Fruit fly (Drosophila melanogaster) whole organism: Measurements from ENCODE around the gene CG3184.
A peak's percentile ranks its signal among the peaks of the same experiment; 100 is the strongest.

ENCODE experiments used
- CG8478 ChIP-seq: fragments of >200 bp; optimal IDR thresholded peaks from 2 replicates; lab custom pipeline; 2018; ENCODE audit warnings: inconsistent platforms
- Dll ChIP-seq: fragments of >200 bp; optimal IDR thresholded peaks from 2 replicates; lab custom pipeline; 2017
- EcR ChIP-seq, 2 experiments: fragments of >200 bp; optimal IDR thresholded peaks; 2 replicates each; lab custom pipeline; 2017; ENCODE audit warnings: missing biosample characterization in 2 of 2, missing genetic modification characterization in 2 of 2, missing genetic modification reagents in 2 of 2
- pan ChIP-seq: fragments of >200 bp; optimal IDR thresholded peaks from 2 replicates; lab custom pipeline; 2017
- psq ChIP-seq: fragments of >200 bp; optimal IDR thresholded peaks from 2 replicates; lab custom pipeline; 2017
- usp ChIP-seq: fragments of >200 bp; optimal IDR thresholded peaks from 2 replicates; lab custom pipeline; 2017; ENCODE audit warnings: missing biosample characterization, missing genetic modification characterization, mixed read lengths

Gene CG3184

dm6 chrX:6710665-6711064, 22.1 kb upstream of the CG3184 start:
- TF ChIP-seq Dll (lab: Kevin White, UChicago): no peak
- TF ChIP-seq pan (lab: Kevin White, UChicago): no peak
- TF ChIP-seq usp (GFP tag; lab: Kevin White, UChicago): no peak

- TF ChIP-seq Dll (lab: Kevin White, UChicago) (no peak), pan (lab: Kevin White, UChicago) (no peak), CG8478 (lab: Kevin White, UChicago) (no peak), psq (lab: Kevin White, UChicago) (no peak), EcR (GFP tag; optimal IDR thresholded peaks at IDR 0.05; lab: Kevin White, UChicago) (no peak), usp (GFP tag; lab: Kevin White, UChicago) (no peak)
Measured at dm6 chrX:6710258-6710657, 21.7 kb upstream of the CG3184 start.

- TF ChIP-seq Dll (lab: Kevin White, UChicago) (no peak), CG8478 (lab: Kevin White, UChicago) (no peak), psq (lab: Kevin White, UChicago) (no peak), pan (lab: Kevin White, UChicago) (no peak), EcR (GFP tag; optimal IDR thresholded peaks at IDR 0.05; lab: Kevin White, UChicago) (no peak), usp (GFP tag; lab: Kevin White, UChicago) (no peak)
Measured at dm6 chrX:6709252-6710037, 20.9 kb upstream of the CG3184 start.

DNA sequence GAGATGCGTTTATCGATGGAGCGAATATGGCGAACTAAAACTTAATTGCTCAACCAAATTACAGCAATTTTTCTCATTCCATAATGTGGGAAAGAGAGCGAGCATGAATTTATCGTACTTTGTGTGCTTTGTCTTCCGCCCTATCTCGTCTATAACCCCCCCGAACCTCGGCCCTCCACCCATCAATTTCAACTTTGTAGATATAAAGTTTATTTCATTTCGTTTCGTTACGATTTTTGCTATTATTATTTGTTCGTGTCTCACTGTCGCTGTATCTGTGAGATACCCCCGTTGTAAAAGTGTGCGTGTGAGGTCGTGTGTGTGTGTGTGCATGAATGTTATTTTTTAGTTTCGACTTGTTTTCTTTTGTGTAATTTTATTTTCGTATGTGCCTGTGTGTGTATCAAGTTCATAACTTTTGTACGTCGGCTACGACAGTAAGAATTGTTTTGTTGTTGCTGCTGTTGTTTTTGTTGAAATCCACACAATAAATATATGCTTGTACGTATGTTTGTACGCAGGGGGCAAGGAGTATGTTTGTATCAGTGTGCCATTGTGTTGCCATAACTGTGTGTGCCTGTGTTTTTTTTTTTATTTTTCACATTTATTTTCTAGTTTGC, 20.1 kb upstream of the CG3184 start:
- TF ChIP-seq EcR (GFP tag; optimal IDR thresholded peaks at IDR 0.05; lab: Kevin White, UChicago): no peak
- no peak for TF ChIP-seq pan (lab: Kevin White, UChicago)
- no peak for TF ChIP-seq Dll (lab: Kevin White, UChicago)
- TF ChIP-seq psq (lab: Kevin White, UChicago): no peak
- TF ChIP-seq CG8478 (lab: Kevin White, UChicago): no peak
- no peak for TF ChIP-seq usp (GFP tag; lab: Kevin White, UChicago)

- no peak for TF ChIP-seq usp (GFP tag; lab: Kevin White, UChicago)
- peak in 1 of 2 experiments; percentile 76 for TF ChIP-seq EcR (GFP tag; optimal IDR thresholded peaks at IDR 0.05; lab: Kevin White, UChicago)
Measured at dm6 chrX:6708138-6708537, 19.6 kb upstream of the CG3184 start.

DNA sequence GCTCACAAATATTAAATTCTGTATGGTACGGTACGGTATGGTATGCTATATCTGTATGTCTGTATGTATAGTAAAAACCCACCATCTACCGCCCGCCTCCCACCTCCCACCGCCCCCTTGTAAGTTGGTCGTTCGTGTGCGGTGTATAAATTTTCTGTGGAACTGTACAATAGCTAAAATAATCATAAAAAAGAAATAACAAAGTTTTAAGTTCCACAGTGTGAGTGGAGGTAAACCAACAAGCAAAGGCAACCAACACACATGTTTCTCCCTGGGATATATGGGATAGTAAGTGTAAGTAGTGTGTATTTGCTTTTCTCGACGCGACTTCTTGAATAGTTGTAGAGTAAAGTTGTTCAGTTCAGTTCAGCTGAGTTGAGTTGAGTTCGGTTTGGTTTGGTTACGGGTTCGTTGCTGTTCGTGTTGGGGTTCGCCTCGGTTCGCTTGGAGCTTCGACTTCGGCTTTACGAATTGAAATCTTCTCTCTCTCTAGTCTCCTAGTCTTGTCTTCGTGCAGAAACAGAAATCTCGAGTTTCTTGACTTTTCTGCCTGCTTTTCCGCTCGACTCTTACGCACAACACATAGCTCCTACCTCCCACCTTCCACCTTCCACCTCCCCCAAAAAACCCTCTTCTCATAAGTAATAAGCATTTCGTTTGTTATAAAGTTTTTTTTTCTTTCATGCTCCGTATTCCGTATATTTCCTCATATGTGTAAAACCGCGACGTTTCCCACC, 18.2 kb upstream of the CG3184 start:
- TF ChIP-seq CG8478 (lab: Kevin White, UChicago) (no peak), psq (lab: Kevin White, UChicago) (no peak), EcR (GFP tag; optimal IDR thresholded peaks at IDR 0.05; lab: Kevin White, UChicago) (peak in 1 of 2 experiments; percentile 59)

- TF ChIP-seq CG8478 (lab: Kevin White, UChicago) (no peak), EcR (GFP tag; optimal IDR thresholded peaks at IDR 0.05; lab: Kevin White, UChicago) (peak in 1 of 2 experiments; percentile 9), usp (GFP tag; lab: Kevin White, UChicago) (no peak), Dll (lab: Kevin White, UChicago) (no peak), pan (lab: Kevin White, UChicago) (no peak)
Measured at dm6 chrX:6705890-6706289, 17.3 kb upstream of the CG3184 start.

DNA sequence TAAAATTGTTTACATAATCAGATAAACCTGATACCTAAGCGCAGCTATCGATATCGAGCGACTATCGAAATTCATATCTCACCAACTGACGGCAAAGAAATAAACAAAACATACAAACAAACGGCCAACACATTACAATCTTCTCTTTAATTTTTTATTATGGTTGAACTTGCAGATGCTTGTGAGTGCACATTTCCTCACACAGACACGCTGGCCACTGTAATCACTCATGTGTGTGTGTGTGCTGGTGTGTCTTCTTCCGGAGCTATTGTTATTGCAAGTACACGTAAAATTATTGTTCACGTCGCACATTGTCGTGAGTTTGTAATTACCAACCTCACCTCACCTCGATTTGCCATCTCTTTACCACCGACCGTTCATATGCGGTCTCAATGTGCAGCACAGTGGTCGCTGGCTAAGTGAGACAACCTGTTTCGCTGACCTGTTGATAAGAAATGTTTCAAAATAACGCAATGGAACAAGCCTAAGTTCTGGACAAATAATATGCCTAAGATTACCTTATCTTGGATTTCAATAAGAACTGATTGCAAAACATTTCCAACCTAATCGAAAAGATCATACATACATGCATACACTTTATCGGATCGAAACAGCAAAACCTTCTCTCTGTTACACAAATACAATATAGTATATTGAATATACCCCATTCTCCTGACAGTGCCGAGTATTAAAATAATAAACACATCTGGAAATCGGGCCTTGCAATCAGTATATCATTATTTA, 16.7 kb upstream of the CG3184 start:
- TF ChIP-seq Dll (lab: Kevin White, UChicago) (no peak), pan (lab: Kevin White, UChicago) (no peak), CG8478 (lab: Kevin White, UChicago) (no peak), EcR (GFP tag; optimal IDR thresholded peaks at IDR 0.05; lab: Kevin White, UChicago) (no peak), psq (lab: Kevin White, UChicago) (no peak), usp (GFP tag; lab: Kevin White, UChicago) (no peak)

DNA sequence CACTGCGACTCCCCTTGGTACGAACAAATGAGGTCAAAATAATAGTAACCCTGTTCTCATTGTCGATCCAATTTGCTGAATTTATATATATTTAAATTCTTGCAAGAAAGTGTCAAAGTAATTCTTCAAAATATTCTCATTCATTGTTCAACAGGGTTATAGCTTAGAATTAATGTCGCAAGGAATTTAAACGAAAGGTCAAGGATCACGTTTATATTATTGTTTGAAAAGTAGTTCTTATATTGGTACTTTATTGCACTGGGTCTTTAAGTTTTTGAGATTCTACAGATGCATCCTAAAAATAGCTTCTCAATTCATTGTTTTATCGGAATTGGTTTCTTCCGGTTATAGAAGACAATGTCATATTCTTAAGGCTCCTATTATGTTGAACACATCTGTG, 15.4 kb upstream of the CG3184 start:
- no peak for TF ChIP-seq usp (GFP tag; lab: Kevin White, UChicago)

DNA sequence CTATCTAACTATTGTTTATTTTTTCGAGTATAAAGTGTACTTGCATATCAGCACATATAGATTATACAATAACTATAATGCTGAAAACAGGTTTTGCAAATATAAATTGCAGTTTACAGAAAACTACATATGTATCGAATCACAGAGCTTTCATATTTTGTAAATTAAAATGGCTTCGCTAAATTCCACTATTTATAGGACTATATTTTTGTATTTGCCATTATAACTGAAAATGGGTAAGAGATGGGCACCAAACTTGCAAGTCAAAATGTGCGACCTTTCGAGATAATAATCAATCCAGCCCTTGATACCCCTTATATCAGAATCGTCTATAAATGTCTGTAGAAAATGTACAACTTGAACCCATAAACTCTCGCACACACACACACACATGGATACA, 14.7 kb upstream of the CG3184 start:
- TF ChIP-seq CG8478 (lab: Kevin White, UChicago) (no peak), psq (lab: Kevin White, UChicago) (no peak), Dll (lab: Kevin White, UChicago) (no peak), EcR (GFP tag; optimal IDR thresholded peaks at IDR 0.05; lab: Kevin White, UChicago) (no peak), pan (lab: Kevin White, UChicago) (no peak), usp (GFP tag; lab: Kevin White, UChicago) (no peak)

DNA sequence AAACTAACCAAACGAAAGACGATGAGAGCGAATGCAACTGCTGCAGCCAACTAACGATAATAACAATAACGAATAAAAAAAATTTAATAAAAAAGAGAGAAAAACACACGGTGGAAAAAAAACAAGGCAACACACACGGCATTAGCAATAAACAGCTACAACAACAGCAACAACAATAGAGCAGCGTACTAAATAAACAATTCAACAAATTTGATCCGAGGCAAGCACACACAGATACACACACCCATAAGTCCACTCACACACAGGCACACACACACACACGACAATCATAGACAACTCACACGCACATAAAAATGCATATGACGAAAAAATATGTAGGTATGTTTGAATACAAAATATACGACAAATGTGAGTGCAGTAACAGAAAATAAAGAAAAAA, 14.0 kb upstream of the CG3184 start:
- TF ChIP-seq Dll (lab: Kevin White, UChicago): no peak
- no peak for TF ChIP-seq EcR (GFP tag; optimal IDR thresholded peaks at IDR 0.05; lab: Kevin White, UChicago)
